Worm (Caenorhabditis elegans): Measurements from ENCODE around the gene K07H8.2.

K07H8.2 gene

ce11 chrIV:8299636-8300035, 8.3 kb downstream of the K07H8.2 start, which contains the start of gene F35H10.6:
F35H10.6 (plus strand) TSS chrIV:8299936.
- TF ChIP-seq ceh-36 (tag; optimal IDR thresholded peaks at IDR 0.05) (no peak), tra-4 (tag; optimal IDR thresholded peaks at IDR 0.05) (no peak), ama-1 (optimal IDR thresholded peaks at IDR 0.05) (no peak), scrt-1 (GFP tag; IDR thresholded peaks at IDR 0.05) (no peak), flt-1 (GFP tag; IDR thresholded peaks at IDR 0.05) (no peak), ets-7 (tag; optimal IDR thresholded peaks at IDR 0.05) (no peak), hmbx-1 (tag; optimal IDR thresholded peaks at IDR 0.05) (no peak), ceh-13 (GFP tag; optimal IDR thresholded peaks at IDR 0.05) (no peak), tbx-11 (GFP tag; IDR thresholded peaks at IDR 0.05) (no peak), hmg-4 (GFP tag; optimal IDR thresholded peaks at IDR 0.05) (no peak), tbx-37 (GFP tag; conservative IDR thresholded peaks at IDR 0.05) (no peak), B0310.2 (tag; optimal IDR thresholded peaks at IDR 0.05) (no peak), F13C5.2 (tag; optimal IDR thresholded peaks at IDR 0.05) (no peak), hnd-1 (tag; optimal IDR thresholded peaks at IDR 0.05) (no peak), pes-1 (GFP tag; IDR thresholded peaks at IDR 0.05) (no peak), aly-1 (tag; optimal IDR thresholded peaks at IDR 0.05) (no peak), sea-1 (GFP tag; conservative IDR thresholded peaks at IDR 0.05) (no peak)

- TF ChIP-seq B0310.2 (tag; optimal IDR thresholded peaks at IDR 0.05) (no peak), pes-1 (GFP tag; IDR thresholded peaks at IDR 0.05) (no peak), ceh-36 (tag; optimal IDR thresholded peaks at IDR 0.05) (no peak), hnd-1 (tag; optimal IDR thresholded peaks at IDR 0.05) (no peak), tra-4 (tag; optimal IDR thresholded peaks at IDR 0.05) (no peak), ets-7 (tag; optimal IDR thresholded peaks at IDR 0.05) (no peak), hmg-4 (GFP tag; optimal IDR thresholded peaks at IDR 0.05) (no peak), tbx-37 (GFP tag; conservative IDR thresholded peaks at IDR 0.05) (no peak), F13C5.2 (tag; optimal IDR thresholded peaks at IDR 0.05) (no peak), ama-1 (optimal IDR thresholded peaks at IDR 0.05) (no peak), flt-1 (GFP tag; IDR thresholded peaks at IDR 0.05) (no peak), scrt-1 (GFP tag; IDR thresholded peaks at IDR 0.05) (no peak), sea-1 (GFP tag; conservative IDR thresholded peaks at IDR 0.05) (no peak)
These were observed 9.1 kb downstream of the K07H8.2 start, which contains the start of gene F35H10.5 for ce11 chrIV:8300468-8300867. F35H10.5 (plus strand) TSS chrIV:8300768.

- no peak for TF ChIP-seq B0310.2 (tag; optimal IDR thresholded peaks at IDR 0.05)
- no peak for TF ChIP-seq hnd-1 (tag; optimal IDR thresholded peaks at IDR 0.05)
- TF ChIP-seq ceh-13 (GFP tag; optimal IDR thresholded peaks at IDR 0.05): no peak
- TF ChIP-seq tbx-37 (GFP tag; conservative IDR thresholded peaks at IDR 0.05): no peak
- TF ChIP-seq hmg-4 (GFP tag; optimal IDR thresholded peaks at IDR 0.05): no peak
- no peak for TF ChIP-seq pes-1 (GFP tag; IDR thresholded peaks at IDR 0.05)
- no peak for TF ChIP-seq ceh-36 (tag; optimal IDR thresholded peaks at IDR 0.05)
- no peak for TF ChIP-seq sea-1 (GFP tag; conservative IDR thresholded peaks at IDR 0.05)
- no peak for TF ChIP-seq tbx-11 (GFP tag; IDR thresholded peaks at IDR 0.05)
- TF ChIP-seq scrt-1 (GFP tag; IDR thresholded peaks at IDR 0.05): no peak
- TF ChIP-seq aly-1 (tag; optimal IDR thresholded peaks at IDR 0.05): no peak
These were observed 10.6 kb downstream of the K07H8.2 start for ce11 chrIV:8301925-8302324.

ce11 chrIV:8302648-8303161, 11.4 kb downstream of the K07H8.2 start:
- TF ChIP-seq flt-1 (GFP tag; IDR thresholded peaks at IDR 0.05) (no peak), ets-7 (tag; optimal IDR thresholded peaks at IDR 0.05) (no peak), scrt-1 (GFP tag; IDR thresholded peaks at IDR 0.05) (no peak), tbx-37 (GFP tag; conservative IDR thresholded peaks at IDR 0.05) (no peak), B0310.2 (tag; optimal IDR thresholded peaks at IDR 0.05) (no peak), aly-1 (tag; optimal IDR thresholded peaks at IDR 0.05) (no peak), hmbx-1 (tag; optimal IDR thresholded peaks at IDR 0.05) (no peak), tbx-11 (GFP tag; IDR thresholded peaks at IDR 0.05) (no peak), hnd-1 (tag; optimal IDR thresholded peaks at IDR 0.05) (no peak), ama-1 (optimal IDR thresholded peaks at IDR 0.05) (no peak), pes-1 (GFP tag; IDR thresholded peaks at IDR 0.05) (no peak), sea-1 (GFP tag; conservative IDR thresholded peaks at IDR 0.05) (no peak), tra-4 (tag; optimal IDR thresholded peaks at IDR 0.05) (no peak), ceh-36 (tag; optimal IDR thresholded peaks at IDR 0.05) (no peak), hmg-4 (GFP tag; optimal IDR thresholded peaks at IDR 0.05) (no peak), ceh-13 (GFP tag; optimal IDR thresholded peaks at IDR 0.05) (no peak), F13C5.2 (tag; optimal IDR thresholded peaks at IDR 0.05) (no peak)

DNA sequence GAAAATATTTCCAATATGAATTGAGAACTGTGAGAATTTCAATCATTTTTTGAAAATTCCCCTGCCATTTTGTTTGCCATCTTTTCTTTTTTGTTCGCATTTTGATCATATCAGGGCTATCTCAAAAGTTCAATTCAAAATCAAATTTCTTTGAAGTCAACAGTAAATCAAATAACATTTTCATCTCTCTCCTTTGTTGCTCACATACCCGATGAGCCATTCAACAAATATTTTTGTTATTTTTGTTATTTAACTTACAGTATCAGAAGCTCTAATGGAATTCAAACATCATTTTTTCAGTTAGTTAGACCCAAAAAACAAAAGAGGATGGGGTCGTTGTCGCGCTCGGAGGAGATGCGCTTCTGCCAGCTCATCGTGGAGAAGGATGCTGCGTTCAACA, 12.3 kb downstream of the K07H8.2 start, which contains the start of gene vha-5:
TSS of gene vha-5 (plus strand) at position 301 of the 400 bp plus-strand sequence.
- no peak for TF ChIP-seq hmg-4 (GFP tag; optimal IDR thresholded peaks at IDR 0.05)
- TF ChIP-seq pes-1 (GFP tag; IDR thresholded peaks at IDR 0.05): no peak
- TF ChIP-seq hmbx-1 (tag; optimal IDR thresholded peaks at IDR 0.05): no peak
- TF ChIP-seq ama-1 (optimal IDR thresholded peaks at IDR 0.05): no peak
- no peak for TF ChIP-seq aly-1 (tag; optimal IDR thresholded peaks at IDR 0.05)
- no peak for TF ChIP-seq flt-1 (GFP tag; IDR thresholded peaks at IDR 0.05)
- TF ChIP-seq scrt-1 (GFP tag; IDR thresholded peaks at IDR 0.05): no peak
- no peak for TF ChIP-seq tra-4 (tag; optimal IDR thresholded peaks at IDR 0.05)

ce11 chrIV:8307408-8307807, 16.1 kb downstream of the K07H8.2 start:
- no peak for TF ChIP-seq tra-4 (tag; optimal IDR thresholded peaks at IDR 0.05)
- no peak for TF ChIP-seq hmg-4 (GFP tag; optimal IDR thresholded peaks at IDR 0.05)
- no peak for TF ChIP-seq ceh-13 (GFP tag; optimal IDR thresholded peaks at IDR 0.05)
- no peak for TF ChIP-seq hmbx-1 (tag; optimal IDR thresholded peaks at IDR 0.05)
- no peak for TF ChIP-seq ceh-36 (tag; optimal IDR thresholded peaks at IDR 0.05)
- TF ChIP-seq hnd-1 (tag; optimal IDR thresholded peaks at IDR 0.05): no peak
- no peak for TF ChIP-seq scrt-1 (GFP tag; IDR thresholded peaks at IDR 0.05)

DNA sequence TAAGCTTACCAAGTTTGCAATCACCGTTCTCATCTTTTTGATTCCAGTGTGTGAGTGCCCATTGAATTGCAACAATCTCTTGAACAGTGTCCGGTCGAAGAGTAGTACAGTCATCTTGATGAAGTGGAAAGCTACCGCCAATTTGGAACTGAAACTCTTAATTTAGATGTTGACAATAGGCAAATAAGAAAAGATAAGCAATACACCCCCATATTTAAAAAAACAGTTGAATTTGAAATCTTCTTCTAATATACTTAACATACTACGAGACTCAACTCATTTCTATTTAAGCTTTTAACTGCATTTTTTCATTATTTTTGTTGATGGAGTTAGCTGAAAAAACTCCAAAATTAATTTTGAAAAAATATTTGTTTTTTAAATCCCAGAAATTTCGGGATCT, 20.8 kb downstream of the K07H8.2 start:
- TF ChIP-seq ets-7 (tag; optimal IDR thresholded peaks at IDR 0.05) (no peak), ceh-13 (GFP tag; optimal IDR thresholded peaks at IDR 0.05) (no peak)

DNA sequence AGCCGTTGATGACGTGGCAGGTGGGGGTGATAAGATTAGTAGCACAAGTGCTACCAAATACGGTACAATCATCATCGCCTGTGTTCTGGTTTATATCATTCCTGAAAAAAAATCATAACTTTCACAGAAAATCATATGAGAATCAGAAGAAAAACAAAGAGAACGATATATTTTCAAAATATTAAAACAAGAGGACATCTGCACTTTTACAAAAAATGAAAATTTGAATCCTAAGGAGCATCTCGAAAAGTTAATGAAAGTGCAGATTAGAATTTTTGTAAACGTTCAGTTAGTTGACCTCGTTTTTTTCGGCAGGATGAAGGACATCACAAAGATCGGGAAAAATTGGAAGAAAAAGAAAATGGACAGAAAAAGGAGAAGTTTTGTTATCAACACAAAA, 21.5 kb downstream of the K07H8.2 start, which contains the start of gene F35H10.10:
TSS of gene F35H10.10 (minus strand) at position 101 of the 400 bp plus-strand sequence.
- TF ChIP-seq aly-1 (tag; optimal IDR thresholded peaks at IDR 0.05) (no peak), flt-1 (GFP tag; IDR thresholded peaks at IDR 0.05) (no peak), hmg-4 (GFP tag; optimal IDR thresholded peaks at IDR 0.05) (no peak), hnd-1 (tag; optimal IDR thresholded peaks at IDR 0.05) (no peak), ama-1 (optimal IDR thresholded peaks at IDR 0.05) (no peak), scrt-1 (GFP tag; IDR thresholded peaks at IDR 0.05) (no peak), hmbx-1 (tag; optimal IDR thresholded peaks at IDR 0.05) (no peak), ceh-13 (GFP tag; optimal IDR thresholded peaks at IDR 0.05) (no peak), sea-1 (GFP tag; conservative IDR thresholded peaks at IDR 0.05) (no peak), B0310.2 (tag; optimal IDR thresholded peaks at IDR 0.05) (no peak), tra-4 (tag; optimal IDR thresholded peaks at IDR 0.05) (no peak), pes-1 (GFP tag; IDR thresholded peaks at IDR 0.05) (no peak), ceh-36 (tag; optimal IDR thresholded peaks at IDR 0.05) (no peak), ets-7 (tag; optimal IDR thresholded peaks at IDR 0.05) (no peak), tbx-37 (GFP tag; conservative IDR thresholded peaks at IDR 0.05) (no peak), tbx-11 (GFP tag; IDR thresholded peaks at IDR 0.05) (no peak), F13C5.2 (tag; optimal IDR thresholded peaks at IDR 0.05) (no peak)
